Comparison of ENCODE assay signal across 4 fruit fly cellular contexts in the genomic region with DNA sequence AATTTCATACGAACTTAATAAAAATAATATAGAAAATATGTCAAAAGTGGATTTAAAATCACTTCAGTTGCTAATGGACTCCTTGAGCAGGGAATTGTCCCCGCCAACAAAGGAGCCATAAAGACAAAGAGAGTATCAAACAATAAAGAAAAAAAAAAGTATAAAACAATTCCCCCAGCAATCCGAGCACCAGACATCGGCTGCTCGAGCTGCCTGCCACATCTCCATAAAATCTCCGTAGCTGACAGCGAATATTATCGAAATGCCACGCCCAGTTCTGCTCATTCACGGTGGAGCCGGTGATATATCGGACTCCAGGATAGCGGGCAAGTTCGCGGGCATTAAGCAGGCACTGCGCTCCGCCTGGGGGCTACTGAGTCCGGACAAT.
TF ChIP-seq lines count a peak whose summit lies in the region.

CG7860 (plus strand) TSS at position 11 of the 388 bp plus-strand sequence.

- no peak for TF ChIP-seq CTCF in whole organism, embryonic (GFP tag; optimal IDR thresholded peaks at IDR 0.05; lab: Kevin White, UChicago)

TF ChIP-seq in whole organism, embryonic, 481 proteins besides CTCF, POLR2A, EP300 and RAD21 (continues in another document):
- TF ChIP-seq CG4282 (GFP tag; optimal IDR thresholded peaks at IDR 0.05; lab: Kevin White, UChicago) (no peak), CG18764 (GFP tag; optimal IDR thresholded peaks at IDR 0.05; lab: Kevin White, UChicago) (no peak), cad (GFP tag; optimal IDR thresholded peaks at IDR 0.05; lab: Kevin White, UChicago) (no peak), CG8924 (tag; optimal IDR thresholded peaks at IDR 0.05; lab: Kevin White, UChicago) (no peak), CG3995 (GFP tag; optimal IDR thresholded peaks at IDR 0.05; lab: Kevin White, UChicago) (no peak), wek (GFP tag; optimal IDR thresholded peaks at IDR 0.05; lab: Kevin White, UChicago) (no peak), CG2875 (GFP tag; optimal IDR thresholded peaks at IDR 0.05; lab: Kevin White, UChicago) (no peak), CG3281 (GFP tag; optimal IDR thresholded peaks at IDR 0.05; lab: Kevin White, UChicago) (no peak), MBD-R2 (GFP tag; IDR thresholded peaks at IDR 0.05; lab: Robert Waterston, UW) (0 out of 2 replicates have a peak, but pooled peaks have one; percentile 12), CG12236 (GFP tag; optimal IDR thresholded peaks at IDR 0.05; lab: Kevin White, UChicago) (no peak), CG18262 (tag; optimal IDR thresholded peaks at IDR 0.05; lab: Kevin White, UChicago) (peak; percentile 1), Med (GFP tag; lab: Kevin White, UChicago) (peak; percentile 26), Rx (GFP tag; IDR thresholded peaks at IDR 0.05; lab: Robert Waterston, UW) (no peak), CG7928 (GFP tag; optimal IDR thresholded peaks at IDR 0.05; lab: Kevin White, UChicago) (no peak), Ets65A (GFP tag; lab: Kevin White, UChicago) (no peak), eyg (GFP tag; optimal IDR thresholded peaks at IDR 0.05; lab: Kevin White, UChicago) (no peak), ind (GFP tag; optimal IDR thresholded peaks at IDR 0.05; lab: Kevin White, UChicago) (no peak), CG17359 (tag; optimal IDR thresholded peaks at IDR 0.05; lab: Kevin White, UChicago) (no peak), Hr78 (GFP tag; optimal IDR thresholded peaks at IDR 0.05; lab: Kevin White, UChicago) (no peak), Hey (tag; optimal IDR thresholded peaks at IDR 0.05; lab: Kevin White, UChicago) (no peak), dati (GFP tag; IDR thresholded peaks at IDR 0.05; lab: Robert Waterston, UW) (no peak), z (GFP tag; IDR thresholded peaks at IDR 0.05; lab: Robert Waterston, UW) (no peak), seq (GFP tag; IDR thresholded peaks at IDR 0.05; lab: Robert Waterston, UW) (no peak)

TF ChIP-seq in whole organism, prepupa, 60 proteins besides CTCF, POLR2A, EP300 and RAD21 (continues in another document):
- peak; percentile 20 for TF ChIP-seq CG3919 (GFP tag; optimal IDR thresholded peaks at IDR 0.05; lab: Kevin White, UChicago)
- no peak for TF ChIP-seq CG8119 (GFP tag; IDR thresholded peaks at IDR 0.05; lab: Robert Waterston, UW)
- no peak for TF ChIP-seq CG4318 (GFP tag; optimal IDR thresholded peaks at IDR 0.05; lab: Kevin White, UChicago)
- TF ChIP-seq eg (GFP tag; IDR thresholded peaks at IDR 0.05; lab: Robert Waterston, UW), result no peak
- no peak for TF ChIP-seq CG11902 (GFP tag; optimal IDR thresholded peaks at IDR 0.05; lab: Kevin White, UChicago)
- no peak for TF ChIP-seq Hr4 (GFP tag; optimal IDR thresholded peaks at IDR 0.05; lab: Kevin White, UChicago)
- no peak for TF ChIP-seq CG32006 (GFP tag; optimal IDR thresholded peaks at IDR 0.05; lab: Kevin White, UChicago)
- no peak for TF ChIP-seq pdm3 (GFP tag; optimal IDR thresholded peaks at IDR 0.05; lab: Kevin White, UChicago)
- TF ChIP-seq spab (GFP tag; optimal IDR thresholded peaks at IDR 0.05; lab: Kevin White, UChicago), result no peak
- no peak for TF ChIP-seq OdsH (GFP tag; optimal IDR thresholded peaks at IDR 0.05; lab: Kevin White, UChicago)
- no peak for TF ChIP-seq CG11294 (GFP tag; IDR thresholded peaks at IDR 0.05; lab: Robert Waterston, UW)
- no peak for TF ChIP-seq achi (GFP tag; optimal IDR thresholded peaks at IDR 0.05; lab: Kevin White, UChicago)
- TF ChIP-seq CG6163 (GFP tag; IDR thresholded peaks at IDR 0.05; lab: Robert Waterston, UW), result peak; percentile 55; the same call in 2 of the 3 replicates
- no peak for TF ChIP-seq lz (GFP tag; optimal IDR thresholded peaks at IDR 0.05; lab: Kevin White, UChicago)
- TF ChIP-seq Sox14 (GFP tag; optimal IDR thresholded peaks at IDR 0.05; lab: Kevin White, UChicago), result peak; percentile 79
- no peak for TF ChIP-seq Sox15 (GFP tag; optimal IDR thresholded peaks at IDR 0.05; lab: Kevin White, UChicago)
- peak; percentile 39 for TF ChIP-seq CG1621 (tag; optimal IDR thresholded peaks at IDR 0.05; lab: Kevin White, UChicago)
- peak; percentile 10 for TF ChIP-seq CG9139 (GFP tag; optimal IDR thresholded peaks at IDR 0.05; lab: Kevin White, UChicago)
- TF ChIP-seq esn (GFP tag; optimal IDR thresholded peaks at IDR 0.05; lab: Kevin White, UChicago), result peak; percentile 19
- TF ChIP-seq CG34406 (GFP tag; optimal IDR thresholded peaks at IDR 0.05; lab: Kevin White, UChicago), result peak; percentile 30
- TF ChIP-seq ss (GFP tag; optimal IDR thresholded peaks at IDR 0.05; lab: Kevin White, UChicago), result peak; percentile 19 to 37
- TF ChIP-seq Hr38 (GFP tag; optimal IDR thresholded peaks at IDR 0.05; lab: Kevin White, UChicago), result no peak
- TF ChIP-seq CG16779 (tag; optimal IDR thresholded peaks at IDR 0.05; lab: Kevin White, UChicago), result no peak
- TF ChIP-seq Eip78C (GFP tag; lab: Kevin White, UChicago), result peak; percentile 73

TF ChIP-seq in whole organism, pupa, 21 proteins besides CTCF, POLR2A, EP300 and RAD21:
- TF ChIP-seq Pif1B (GFP tag; optimal IDR thresholded peaks at IDR 0.05; lab: Kevin White, UChicago) (peak; percentile 10), CG15710 (tag; optimal IDR thresholded peaks at IDR 0.05; lab: Kevin White, UChicago) (peak; percentile 9), CG8159 (tag; optimal IDR thresholded peaks at IDR 0.05; lab: Kevin White, UChicago) (no peak), Snoo (tag; optimal IDR thresholded peaks at IDR 0.05; lab: Kevin White, UChicago) (peak; percentile 39)

TF ChIP-seq in whole organism, wandering third instar larva, 38 proteins besides CTCF, POLR2A, EP300 and RAD21:
- TF ChIP-seq sage (GFP tag; optimal IDR thresholded peaks at IDR 0.05; lab: Kevin White, UChicago), result no peak
- no peak for TF ChIP-seq dmrt93B (GFP tag; optimal IDR thresholded peaks at IDR 0.05; lab: Kevin White, UChicago)
- no peak for TF ChIP-seq Jra (GFP tag; optimal IDR thresholded peaks at IDR 0.05; lab: Kevin White, UChicago)
- TF ChIP-seq Sp1 (GFP tag; optimal IDR thresholded peaks at IDR 0.05; lab: Kevin White, UChicago), result peak; percentile 7
- TF ChIP-seq usp (GFP tag; optimal IDR thresholded peaks at IDR 0.05; lab: Kevin White, UChicago), result no peak
- TF ChIP-seq woc (GFP tag; optimal IDR thresholded peaks at IDR 0.05; lab: Kevin White, UChicago), result peak; percentile 1
- no peak for TF ChIP-seq Hr78 (GFP tag; optimal IDR thresholded peaks at IDR 0.05; lab: Kevin White, UChicago)
- TF ChIP-seq CG32264 (GFP tag; optimal IDR thresholded peaks at IDR 0.05; lab: Kevin White, UChicago), result no peak
- TF ChIP-seq Dif (GFP tag; optimal IDR thresholded peaks at IDR 0.05; lab: Kevin White, UChicago; ENCODE audit: partially characterized antibody), result peak; percentile 47
- no peak for TF ChIP-seq ey (GFP tag; optimal IDR thresholded peaks at IDR 0.05; lab: Kevin White, UChicago)
- no peak for TF ChIP-seq CrebA (GFP tag; optimal IDR thresholded peaks at IDR 0.05; lab: Kevin White, UChicago; ENCODE audit: borderline replicate concordance)
- no peak for TF ChIP-seq dsf (GFP tag; optimal IDR thresholded peaks at IDR 0.05; lab: Kevin White, UChicago; ENCODE audit: borderline replicate concordance)
TF ChIP-seq in whole organism, wandering third instar larva: peak in this region for 3.
